Worm (Caenorhabditis elegans): ENCODE data around the gene T04F3.1.

DNA sequence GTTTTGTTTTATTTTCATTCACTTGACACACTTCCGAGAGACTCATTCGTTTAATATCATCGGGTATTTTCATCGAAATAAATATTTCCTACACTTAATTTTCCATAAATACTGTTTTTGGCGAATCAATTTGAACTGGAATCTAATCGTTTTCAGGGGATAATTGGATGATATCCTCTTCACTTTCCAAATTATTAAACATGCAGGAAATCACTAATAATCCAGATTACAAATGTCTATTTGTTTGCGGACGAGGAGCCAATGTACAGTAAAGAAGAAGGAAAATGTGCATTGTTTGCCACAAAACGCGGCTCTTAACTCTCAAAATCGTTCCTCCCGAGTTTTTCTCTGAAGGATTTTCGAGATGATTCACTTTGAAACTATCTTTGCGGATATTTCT, 36.7 kb downstream of the T04F3.1 start, which contains the start of gene F55A11.6:
- no peak for TF ChIP-seq nhr-12 (tag; optimal IDR thresholded peaks at IDR 0.05)
- no peak for TF ChIP-seq lsy-2 (tag; optimal IDR thresholded peaks at IDR 0.05)
- no peak for TF ChIP-seq pha-4 (tag; optimal IDR thresholded peaks at IDR 0.05)
- TF ChIP-seq unc-39 (tag; optimal IDR thresholded peaks at IDR 0.05), result no peak
- TF ChIP-seq elt-3 (tag; optimal IDR thresholded peaks at IDR 0.05), result no peak
- no peak for TF ChIP-seq nhr-28 (tag; optimal IDR thresholded peaks at IDR 0.05)
- no peak for TF ChIP-seq tbx-8 (GFP tag; optimal IDR thresholded peaks at IDR 0.05)
- TF ChIP-seq unc-62 (GFP tag; optimal IDR thresholded peaks at IDR 0.05), result no peak
